Worm (Caenorhabditis elegans): ENCODE results near the gene irld-1.

DNA sequence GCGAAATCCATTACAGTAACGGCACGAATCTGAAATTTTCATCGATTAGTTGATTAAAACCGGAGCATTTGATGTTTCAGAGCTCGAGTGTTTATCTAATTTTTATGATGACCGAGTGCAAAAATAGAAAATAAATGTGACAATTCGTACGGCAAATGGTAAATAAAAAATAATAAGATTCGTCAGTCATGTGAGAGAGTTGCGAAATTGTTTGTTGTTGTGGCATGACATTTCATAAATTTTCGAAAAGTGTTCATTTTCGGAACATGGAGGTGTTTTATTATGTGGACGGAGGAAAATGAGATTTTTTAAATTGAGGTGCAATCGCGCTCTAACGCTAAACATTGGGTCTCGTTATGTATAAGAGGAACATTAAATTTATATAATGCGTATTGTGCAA is 5.2 kb downstream of the irld-1 start:
- TF ChIP-seq hlh-30 (tag; optimal IDR thresholded peaks at IDR 0.05; ENCODE audit: insufficient read depth) (peak; percentile 14), nhr-111 (GFP tag; optimal IDR thresholded peaks at IDR 0.05) (no peak), egl-43 (GFP tag; IDR thresholded peaks at IDR 0.05) (no peak), jun-1 (tag; optimal IDR thresholded peaks at IDR 0.05) (no peak), ctbp-1 (GFP tag; IDR thresholded peaks at IDR 0.05) (no peak), mxl-2 (GFP tag; conservative IDR thresholded peaks at IDR 0.05) (no peak), tra-1 (GFP tag; IDR thresholded peaks at IDR 0.05) (no peak), mes-2 (tag; optimal IDR thresholded peaks at IDR 0.05; ENCODE audit: poor library complexity, severe bottlenecking) (no peak), D1046.2 (GFP tag; IDR thresholded peaks at IDR 0.05) (no peak), unc-62 (GFP tag; optimal IDR thresholded peaks at IDR 0.05 in 1 of 2) (no peak), unc-62 (tag; optimal IDR thresholded peaks at IDR 0.05) (no peak), zag-1 (tag; optimal IDR thresholded peaks at IDR 0.05) (no peak), fos-1 (tag; optimal IDR thresholded peaks at IDR 0.05) (no peak), R02D3.7 (tag; optimal IDR thresholded peaks at IDR 0.05) (no peak), lsy-2 (tag; optimal IDR thresholded peaks at IDR 0.05) (no peak)

Data from whole organism, L4 larva.